Worm (Caenorhabditis elegans): ENCODE data around the gene K01C8.2.

K01C8.2 gene

DNA sequence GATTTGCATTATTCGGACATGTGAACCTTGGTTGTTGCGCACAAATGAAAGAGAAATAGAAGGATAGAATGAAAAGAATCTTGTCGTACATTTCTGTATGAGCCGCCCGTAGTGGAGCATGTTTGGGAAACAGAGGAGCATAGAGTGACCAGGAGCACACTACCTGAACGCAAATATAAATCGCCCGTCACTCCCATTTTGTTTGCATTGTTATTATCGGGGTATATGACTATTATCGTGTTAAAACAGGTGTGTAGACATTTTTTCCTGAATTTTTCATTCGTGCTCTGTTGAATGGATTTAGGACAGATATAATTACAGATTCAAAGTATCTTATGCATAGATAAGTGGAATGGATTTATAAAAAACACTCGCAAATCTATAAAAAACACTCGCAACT, at the start of gene K01C8.2:
K01C8.2 (minus strand) TSS at position 101 of the 400 bp plus-strand sequence.
- TF ChIP-seq unc-62 (GFP tag; optimal IDR thresholded peaks at IDR 0.05) = no peak

DNA sequence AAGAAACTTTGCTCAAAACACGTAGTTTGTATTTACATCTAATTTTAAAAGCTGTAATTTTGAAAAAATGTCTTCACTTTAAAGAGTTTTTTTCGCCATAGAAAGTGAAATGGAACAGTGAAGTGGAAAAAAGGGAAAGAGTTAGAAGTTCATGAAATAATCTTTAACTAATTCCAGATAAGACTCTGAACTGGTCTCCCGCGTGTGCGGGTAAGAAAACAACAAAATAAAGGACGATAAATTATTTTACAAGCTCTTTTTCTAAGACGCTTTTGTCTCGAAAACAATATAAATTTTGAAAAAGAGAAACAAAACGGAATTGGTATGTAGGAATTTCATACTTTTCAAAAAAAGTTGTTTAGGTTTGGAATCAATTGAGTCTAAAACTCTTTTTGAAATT, 47.5 kb upstream of the K01C8.2 start:
- no peak for TF ChIP-seq unc-62 (GFP tag; optimal IDR thresholded peaks at IDR 0.05)

DNA sequence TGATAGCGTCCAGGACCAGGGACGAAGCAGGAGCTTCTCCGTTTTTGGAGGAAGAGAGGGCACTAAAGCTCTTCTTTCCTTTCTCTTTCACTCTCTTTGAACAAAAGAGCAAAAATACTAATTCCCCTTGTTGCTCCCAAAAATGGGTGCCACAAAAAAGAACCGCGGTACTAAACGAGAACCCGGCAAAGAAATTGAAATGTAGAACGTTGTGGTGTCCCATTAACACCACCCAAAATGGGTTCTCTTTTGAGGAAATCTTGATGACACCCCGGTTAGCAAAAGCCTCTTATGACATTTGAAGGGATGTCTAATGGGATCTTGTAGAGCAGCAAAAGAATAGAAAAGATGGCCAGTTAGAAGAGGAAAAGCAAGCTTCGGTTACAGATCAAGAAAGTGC, 45.5 kb upstream of the K01C8.2 start:
- no peak for TF ChIP-seq unc-62 (GFP tag; optimal IDR thresholded peaks at IDR 0.05)

DNA sequence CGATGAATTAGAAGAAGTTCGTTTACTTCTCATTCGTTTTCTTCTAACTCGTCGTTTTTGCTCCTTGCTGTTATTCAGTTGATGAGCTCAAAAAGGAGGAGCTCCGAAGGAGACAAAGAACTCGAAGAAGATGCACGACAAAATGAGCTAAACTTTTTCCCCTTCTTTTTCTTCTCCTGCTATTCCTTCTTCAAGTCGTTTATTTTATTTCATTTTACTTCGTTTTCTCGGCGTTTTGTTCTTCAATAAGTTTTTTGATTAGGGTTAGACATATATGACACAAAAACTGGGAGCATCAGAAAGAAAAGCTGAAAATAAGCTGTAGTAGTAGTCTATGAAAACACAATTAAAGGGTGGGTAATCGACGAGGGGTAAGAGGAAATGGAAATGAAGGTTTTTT, 42.8 kb upstream of the K01C8.2 start:
- TF ChIP-seq unc-62 (GFP tag; optimal IDR thresholded peaks at IDR 0.05) = no peak

DNA sequence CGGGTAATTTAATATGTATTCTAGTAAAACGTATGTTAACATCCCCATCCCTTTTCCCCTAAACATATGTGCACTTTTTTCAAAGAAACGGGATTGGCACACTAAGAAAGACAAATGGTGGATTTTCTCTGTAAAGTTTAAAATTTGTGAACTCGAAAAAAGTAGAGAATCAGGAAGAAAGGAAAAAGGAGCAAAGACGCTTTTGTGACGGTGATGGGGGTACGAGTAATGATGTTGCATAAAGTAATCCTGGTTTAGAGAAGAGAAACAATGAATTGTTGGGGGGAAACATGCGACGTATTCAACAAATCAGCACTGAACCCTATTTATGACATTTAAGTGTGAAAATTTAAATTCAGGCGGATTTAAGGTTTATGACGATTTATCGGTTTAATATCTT, 42.2 kb upstream of the K01C8.2 start:
- TF ChIP-seq unc-62 (GFP tag; optimal IDR thresholded peaks at IDR 0.05) = no peak

DNA sequence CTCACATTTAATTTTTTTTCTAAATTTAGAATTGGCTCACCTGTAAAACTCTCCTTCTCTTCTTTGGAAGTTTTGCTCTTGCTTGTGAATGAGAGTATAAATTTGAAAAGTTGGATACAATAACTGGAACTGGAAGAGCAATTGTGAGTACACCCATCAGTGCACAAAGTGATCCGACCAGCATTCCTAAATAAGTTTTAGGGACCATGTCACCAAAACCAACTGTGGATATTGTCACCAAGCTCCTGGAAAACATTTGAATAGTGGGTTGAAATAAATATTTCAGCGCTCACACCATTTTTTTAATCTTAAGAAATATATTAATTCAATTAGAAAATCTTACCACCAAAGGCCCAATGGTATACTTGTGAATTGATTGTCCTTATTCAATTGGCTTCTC, 39.1 kb upstream of the K01C8.2 start:
- TF ChIP-seq unc-62 (GFP tag; optimal IDR thresholded peaks at IDR 0.05) = no peak

DNA sequence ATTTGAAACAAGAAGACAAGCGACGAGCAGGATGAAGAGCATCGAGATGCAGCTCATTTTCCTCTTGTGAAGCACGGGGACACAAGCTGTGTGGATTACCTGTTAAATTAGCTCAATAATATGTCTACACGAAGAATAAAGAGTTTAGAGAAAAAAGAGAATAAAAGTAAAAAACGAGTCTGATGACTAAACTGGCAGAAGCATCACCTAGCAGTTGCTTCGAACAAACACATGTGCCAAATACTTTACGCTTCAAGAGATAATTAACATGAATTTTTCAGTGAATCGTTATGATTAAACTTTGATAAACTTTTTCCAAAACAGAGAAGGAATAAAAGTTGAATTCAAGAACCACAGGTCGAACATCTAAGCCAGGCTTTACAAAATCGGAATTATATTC, 26.0 kb upstream of the K01C8.2 start, which contains the start of gene nlp-55:
nlp-55 (minus strand) TSS at position 101 of the 400 bp plus-strand sequence.
- TF ChIP-seq unc-62 (GFP tag; optimal IDR thresholded peaks at IDR 0.05) = no peak

DNA sequence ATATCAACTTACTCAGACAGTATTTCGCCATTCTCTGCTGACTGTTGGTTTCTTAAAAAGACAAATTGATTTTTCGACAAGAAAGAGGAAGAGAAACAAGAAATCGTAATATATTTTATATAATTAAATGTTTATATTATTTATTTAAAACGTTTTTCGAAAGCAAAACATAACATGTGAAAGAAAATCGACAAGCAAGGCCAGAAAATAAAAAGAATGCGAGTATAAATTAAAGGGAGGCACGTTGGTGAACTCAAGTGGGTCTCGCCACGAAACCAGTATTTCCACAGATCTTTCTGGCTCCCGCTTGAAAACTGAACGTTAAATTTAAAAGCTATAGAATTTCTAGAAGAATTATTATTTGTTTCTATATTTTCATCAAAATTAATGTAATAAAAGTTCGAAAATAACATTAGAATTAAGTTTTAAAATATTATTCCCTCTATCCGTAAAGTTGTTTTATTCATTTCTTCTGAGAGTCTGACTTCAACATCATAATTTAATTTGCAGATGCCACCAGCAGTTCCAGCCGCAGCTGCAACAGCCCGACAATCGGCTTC, 14.0 kb upstream of the K01C8.2 start, which contains the start of the genes nst-1 and cct-4:
nst-1 (minus strand) TSS at position 51 of the 560 bp plus-strand sequence.
cct-4 (plus strand) TSS at position 510 of the 560 bp plus-strand sequence.
- no peak for TF ChIP-seq unc-62 (GFP tag; optimal IDR thresholded peaks at IDR 0.05)

DNA sequence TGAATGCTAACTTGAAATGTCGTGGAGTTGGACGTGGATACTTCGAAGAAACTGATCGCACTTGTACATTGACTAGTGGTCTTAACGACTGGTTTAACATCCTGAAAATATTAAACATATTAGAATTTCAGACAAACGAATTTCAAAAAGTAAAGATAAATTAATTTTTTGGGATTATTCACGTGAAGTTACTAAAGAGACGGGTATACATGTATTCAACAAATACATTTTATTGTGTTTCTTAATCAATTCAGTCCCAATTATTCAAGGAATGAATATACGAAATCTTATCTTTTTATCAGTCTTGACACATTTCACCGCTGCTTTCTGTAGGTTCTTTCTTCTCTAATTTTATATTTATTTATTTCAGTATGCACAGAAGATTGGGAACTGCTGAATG, 9.2 kb upstream of the K01C8.2 start, which contains the start of the genes mrpl-10 and clec-142:
mrpl-10 (minus strand) TSS at position 101 of the 400 bp plus-strand sequence.
clec-142 (plus strand) TSS at position 264 of the 400 bp plus-strand sequence.
- TF ChIP-seq unc-62 (GFP tag; optimal IDR thresholded peaks at IDR 0.05) = no peak

DNA sequence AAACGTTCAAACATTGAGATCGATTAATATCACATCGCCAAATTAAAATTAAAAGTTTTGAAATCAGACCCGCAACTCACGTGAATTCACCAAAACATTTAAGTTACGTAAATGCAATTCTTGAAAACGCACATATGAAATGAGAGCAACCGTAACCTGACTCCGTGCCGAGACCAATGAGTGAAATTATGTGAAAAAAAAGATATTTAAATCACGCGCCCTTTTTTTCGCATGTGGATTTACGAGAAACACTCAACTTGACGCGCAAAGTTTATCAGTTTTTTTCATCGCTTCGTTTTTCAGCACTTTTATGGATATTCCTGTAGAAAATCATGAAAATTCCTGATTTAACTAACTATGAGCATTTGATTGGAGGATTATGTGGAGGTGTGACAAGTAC, 6.8 kb upstream of the K01C8.2 start, which contains the start of the genes gei-14 and slc-25A32:
gei-14 (minus strand) TSS at position 175 of the 400 bp plus-strand sequence.
slc-25A32 (plus strand) TSS at position 242 of the 400 bp plus-strand sequence.
- no peak for TF ChIP-seq unc-62 (GFP tag; optimal IDR thresholded peaks at IDR 0.05)

DNA sequence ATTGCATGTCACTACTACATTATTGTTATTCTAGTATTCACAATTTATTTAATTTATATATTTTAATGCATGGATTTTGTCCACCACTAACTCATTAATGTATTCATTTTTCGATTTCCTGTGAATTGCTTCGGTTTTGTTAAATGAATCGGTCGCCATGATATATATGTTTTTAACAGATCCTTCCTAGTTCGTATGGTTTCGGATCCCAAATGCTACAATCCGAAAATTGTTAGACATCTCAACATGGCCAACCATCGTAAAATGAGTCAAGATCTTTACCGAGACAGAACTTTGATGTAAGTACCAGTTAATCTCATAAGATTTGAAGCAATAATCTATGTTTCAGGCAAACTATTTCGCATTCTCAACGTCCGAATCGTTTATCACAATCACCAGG, 3.8 kb upstream of the K01C8.2 start:
- no peak for TF ChIP-seq unc-62 (GFP tag; optimal IDR thresholded peaks at IDR 0.05)

DNA sequence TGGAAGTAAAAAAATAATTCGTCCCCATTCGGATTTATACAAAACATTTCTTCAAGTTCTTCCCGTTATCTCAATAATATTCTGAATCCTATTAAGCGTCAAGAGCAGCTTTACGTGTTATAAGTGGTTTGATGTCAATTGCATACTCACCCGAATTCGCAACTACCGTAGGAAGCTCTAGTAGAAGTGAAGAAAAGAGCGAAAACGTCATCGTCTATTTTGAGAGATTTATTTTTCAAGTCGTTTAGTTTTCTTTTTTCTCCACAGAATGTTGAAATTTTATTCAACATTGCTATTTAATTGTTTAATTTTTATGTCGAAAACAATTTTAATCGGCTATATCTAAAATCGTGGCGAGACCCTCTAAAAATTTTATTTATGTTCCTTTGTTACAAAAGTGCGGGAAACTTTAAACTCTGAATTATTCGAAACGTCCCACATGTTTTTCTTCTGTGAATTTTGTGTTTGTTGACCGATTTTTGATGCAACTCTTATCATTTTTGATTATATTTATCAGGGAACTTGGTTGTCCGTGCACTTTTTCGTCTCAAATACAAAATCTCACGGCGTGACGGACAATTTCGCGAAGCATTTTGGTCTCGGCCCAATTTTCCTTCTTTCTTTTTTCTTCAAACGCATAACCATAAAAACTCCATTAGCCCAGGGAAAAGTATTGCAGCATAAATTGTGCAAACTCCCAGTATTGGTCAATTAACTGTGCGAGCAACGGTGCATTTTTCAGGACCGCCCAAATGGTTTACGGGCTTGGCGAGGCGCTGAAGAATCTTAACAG, 800 bp upstream of the K01C8.2 start, which contains the start of gene tdc-1:
tdc-1 (plus strand) TSS at position 743 of the 793 bp plus-strand sequence.
- TF ChIP-seq unc-62 (GFP tag; optimal IDR thresholded peaks at IDR 0.05) = no peak

DNA sequence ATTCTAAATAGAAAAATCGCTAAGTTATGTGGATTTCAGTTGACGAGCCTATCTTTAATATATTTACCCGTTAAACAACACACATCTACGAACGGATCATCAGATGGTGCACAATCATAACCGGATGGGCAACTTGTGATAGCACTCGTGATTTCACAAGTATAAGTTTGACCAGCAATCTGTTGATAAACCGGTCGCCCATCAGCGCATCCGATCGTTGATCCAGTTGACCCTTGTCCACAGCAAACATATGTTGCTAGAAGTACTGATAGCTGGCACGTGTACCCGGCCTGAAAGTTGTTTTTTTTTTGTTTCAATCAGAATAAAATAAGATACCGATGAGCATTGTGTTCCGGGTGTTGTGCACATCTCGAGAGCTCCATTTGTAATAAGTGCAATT, 1.6 kb downstream of the K01C8.2 start:
- no peak for TF ChIP-seq unc-62 (GFP tag; optimal IDR thresholded peaks at IDR 0.05)

DNA sequence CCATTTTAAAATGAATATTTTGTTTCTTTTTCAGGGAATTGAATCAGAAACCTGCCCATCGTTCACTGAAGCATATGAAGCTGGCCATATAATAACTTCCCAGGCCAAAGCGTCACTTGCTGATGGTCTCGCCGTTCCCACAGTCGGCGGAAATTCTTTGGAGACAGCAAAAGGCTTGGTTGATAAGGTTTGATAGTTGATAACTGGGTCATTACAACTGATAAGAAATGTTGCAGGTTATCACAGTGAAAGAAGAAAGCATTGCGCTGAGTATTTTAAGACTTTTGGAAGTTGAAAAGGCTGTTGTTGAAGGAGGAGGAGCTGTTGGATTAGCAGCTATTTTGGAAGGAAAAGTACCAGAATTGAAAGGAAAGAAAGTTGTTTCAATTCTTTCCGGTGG, 2.7 kb downstream of the K01C8.2 start:
- no peak for TF ChIP-seq unc-62 (GFP tag; optimal IDR thresholded peaks at IDR 0.05)

DNA sequence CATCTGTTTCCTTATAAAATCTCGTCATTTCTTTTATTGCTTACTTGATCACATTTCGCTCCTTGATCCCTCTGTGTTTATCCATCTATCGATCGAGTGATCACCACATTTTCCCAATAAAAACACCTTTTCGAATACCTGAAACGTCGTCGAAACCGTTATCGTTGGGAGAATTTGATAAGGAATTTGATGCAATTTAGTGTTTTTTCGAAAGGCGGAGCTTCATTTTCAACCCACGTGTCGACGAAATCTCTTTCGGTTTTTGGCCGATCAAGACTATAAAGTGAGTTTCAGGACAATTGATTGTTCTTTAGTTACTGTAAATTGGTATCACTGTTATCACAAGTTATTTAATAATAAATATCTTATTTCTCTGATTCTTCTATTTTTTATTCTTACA, 4.6 kb downstream of the K01C8.2 start, which contains the start of gene srdh-1:
srdh-1 (plus strand) TSS at position 43 of the 400 bp plus-strand sequence.
- TF ChIP-seq unc-62 (GFP tag; optimal IDR thresholded peaks at IDR 0.05) = no peak

DNA sequence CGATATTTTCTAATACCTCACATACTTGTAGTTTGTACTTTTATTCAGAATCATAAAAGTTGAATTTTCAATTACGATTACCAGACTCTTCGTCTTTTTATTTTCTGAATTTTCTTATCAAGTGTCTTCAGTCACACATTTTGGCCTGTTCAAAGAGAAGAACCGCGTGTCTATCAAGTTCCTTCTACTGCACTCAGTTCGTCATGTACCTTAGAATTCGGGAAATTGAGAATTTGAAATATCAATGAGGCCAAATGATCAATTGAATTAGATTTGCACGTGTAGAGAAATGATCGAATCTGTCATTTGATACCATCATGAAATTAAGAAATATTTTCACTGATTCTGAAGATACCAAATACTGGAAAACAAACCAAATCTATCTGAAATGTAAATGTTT, 5.7 kb downstream of the K01C8.2 start:
- no peak for TF ChIP-seq unc-62 (GFP tag; optimal IDR thresholded peaks at IDR 0.05)

DNA sequence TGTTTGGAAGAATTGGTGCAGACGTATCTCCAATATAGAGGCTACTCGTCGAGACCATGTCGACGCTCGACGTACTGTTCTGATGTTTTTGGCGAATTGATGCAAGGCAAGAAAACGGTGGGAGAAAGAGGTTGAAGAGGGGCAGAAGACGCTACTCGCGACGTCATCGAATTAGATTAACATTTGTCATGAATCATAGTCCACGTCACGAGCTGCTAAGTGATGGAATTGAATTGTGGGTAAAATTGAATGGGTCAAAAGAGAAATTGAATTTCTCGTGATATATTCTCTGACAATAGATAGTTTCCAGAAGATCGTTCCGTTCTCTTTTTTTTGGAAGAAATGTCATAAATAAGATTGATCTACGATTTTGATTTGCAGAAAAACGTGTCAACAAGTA, 9.6 kb downstream of the K01C8.2 start:
- no peak for TF ChIP-seq unc-62 (GFP tag; optimal IDR thresholded peaks at IDR 0.05)

Data from whole organism, dauer.